Fruit fly (Drosophila melanogaster) whole organism, adult: Measurements from ENCODE around the gene Pvr.
A peak's percentile ranks its signal among the peaks of the same experiment; 100 is the strongest.

Experiments
- CG11617 ChIP-seq: fragments of 200-800 bp; sonication (Bioruptor generic); optimal IDR thresholded peaks from 2 replicates; lab custom pipeline; 2017; ENCODE audit warnings: mild to moderate bottlenecking, missing biosample characterization, missing genetic modification reagents, missing genetic modification characterization
- CG12768 ChIP-seq: fragments of 200-800 bp; sonication (Bioruptor generic); optimal IDR thresholded peaks from 2 replicates; lab custom pipeline; 2017; ENCODE audit warnings: missing biosample characterization, missing genetic modification characterization, mild to moderate bottlenecking, moderate library complexity, missing genetic modification reagents
- CG14711 ChIP-seq: fragments of 200-800 bp; sonication (Bioruptor generic); optimal IDR thresholded peaks from 2 replicates; lab custom pipeline; 2018; ENCODE audit warnings: missing biosample characterization, mild to moderate bottlenecking, missing genetic modification characterization, moderate library complexity
- CG33017 ChIP-seq: fragments of 200-800 bp; sonication (Bioruptor generic); optimal IDR thresholded peaks from 2 replicates; lab custom pipeline; 2018; ENCODE audit warnings: missing biosample characterization, mild to moderate bottlenecking, missing genetic modification characterization, moderate library complexity
- CG5204 ChIP-seq: fragments of 200-800 bp; sonication (Bioruptor generic); optimal IDR thresholded peaks from 2 replicates; lab custom pipeline; 2016; ENCODE audit warnings: missing biosample characterization, missing genetic modification characterization
- CG7045 ChIP-seq: fragments of 200-800 bp; sonication (Bioruptor generic); optimal IDR thresholded peaks from 2 replicates; lab custom pipeline; 2017; ENCODE audit warnings: missing biosample characterization, mild to moderate bottlenecking, missing genetic modification characterization
- CG7101 ChIP-seq: fragments of 200-800 bp; sonication (Bioruptor generic); optimal IDR thresholded peaks from 2 replicates; lab custom pipeline; 2018; ENCODE audit warnings: missing biosample characterization, mild to moderate bottlenecking, missing genetic modification characterization, moderate library complexity
- Crg-1 ChIP-seq: fragments of 200-800 bp; sonication (Bioruptor generic); optimal IDR thresholded peaks from 2 replicates; lab custom pipeline; 2016; ENCODE audit warnings: missing biosample characterization, missing genetic modification characterization
- Hr96 ChIP-seq: fragments of 200-800 bp; sonication (Bioruptor generic); optimal IDR thresholded peaks from 2 replicates; lab custom pipeline; 2016; ENCODE audit warnings: missing biosample characterization, missing genetic modification characterization
- Mnt ChIP-seq: fragments of 200-800 bp; sonication (Bioruptor generic); optimal IDR thresholded peaks from 2 replicates; lab custom pipeline; 2016; ENCODE audit warnings: missing biosample characterization, mild to moderate bottlenecking, missing genetic modification characterization
- bab1 ChIP-seq: fragments of 200-800 bp; sonication (Bioruptor generic); optimal IDR thresholded peaks from 3 replicates; lab custom pipeline; 2019; ENCODE audit warnings: missing biosample characterization, mild to moderate bottlenecking, missing genetic modification characterization, moderate library complexity
- cic ChIP-seq: fragments of 200-800 bp; sonication (Bioruptor generic); optimal IDR thresholded peaks from 2 replicates; lab custom pipeline; 2017; ENCODE audit warnings: missing biosample characterization, mild to moderate bottlenecking, missing genetic modification characterization, moderate library complexity
- cnc ChIP-seq, 2 experiments: fragments of >200 bp; optimal IDR thresholded peaks; 2 replicates each; lab custom pipeline; 2017
- kay ChIP-seq: fragments of 200-800 bp; sonication (Bioruptor generic); peaks from one replicate; lab custom pipeline; 2016; ENCODE audit warnings: missing biosample characterization, missing genetic modification characterization, borderline replicate concordance
- ovo ChIP-seq: fragments of 200-800 bp; sonication (Bioruptor generic); optimal IDR thresholded peaks from 2 replicates; lab custom pipeline; 2016; ENCODE audit warnings: missing biosample characterization, missing genetic modification characterization
- pad ChIP-seq: fragments of 200-800 bp; sonication (Bioruptor generic); optimal IDR thresholded peaks from 3 replicates; lab custom pipeline; 2017; ENCODE audit warnings: missing biosample characterization, missing genetic modification characterization, mild to moderate bottlenecking, moderate library complexity, missing genetic modification reagents
- tj ChIP-seq: fragments of 200-800 bp; sonication (Bioruptor generic); optimal IDR thresholded peaks from 3 replicates; lab custom pipeline; 2017; ENCODE audit warnings: missing biosample characterization, mild to moderate bottlenecking, missing genetic modification characterization, moderate library complexity
- toe ChIP-seq: fragments of 200-800 bp; sonication (Bioruptor generic); optimal IDR thresholded peaks from 2 replicates; lab custom pipeline; 2016; ENCODE audit warnings: missing biosample characterization, missing genetic modification characterization

The Pvr gene

dm6 chr2L:8171544-8171943, 68.1 kb downstream of the Pvr start:
- no peak for TF ChIP-seq ovo (GFP tag; lab: Kevin White, UChicago)
- peak; percentile 37 for TF ChIP-seq CG12768 (GFP tag; lab: Kevin White, UChicago)
- TF ChIP-seq kay (GFP tag; lab: Kevin White, UChicago): peak; percentile 30
- TF ChIP-seq bab1 (GFP tag; lab: Kevin White, UChicago): no peak
- TF ChIP-seq CG33017 (tag; lab: Kevin White, UChicago): no peak
- no peak for TF ChIP-seq pad (GFP tag; lab: Kevin White, UChicago)
- no peak for TF ChIP-seq Hr96 (GFP tag; lab: Kevin White, UChicago)
- TF ChIP-seq cnc (optimal IDR thresholded peaks at IDR 0.05; lab: Kevin White, UChicago): no peak
- no peak for TF ChIP-seq CG14711
- TF ChIP-seq toe (GFP tag; lab: Kevin White, UChicago): no peak
- no peak for TF ChIP-seq CG7101 (tag; lab: Kevin White, UChicago)
- no peak for TF ChIP-seq CG7045 (GFP tag; lab: Kevin White, UChicago)
- TF ChIP-seq CG5204 (GFP tag; lab: Kevin White, UChicago): no peak
- peak; percentile 6 for TF ChIP-seq cic (GFP tag; lab: Kevin White, UChicago)
- TF ChIP-seq Mnt (GFP tag; lab: Kevin White, UChicago): no peak
- no peak for TF ChIP-seq Crg-1 (GFP tag; lab: Kevin White, UChicago)
- TF ChIP-seq CG11617 (GFP tag; lab: Kevin White, UChicago): no peak
- TF ChIP-seq tj (GFP tag; lab: Kevin White, UChicago): no peak
